Worm (Caenorhabditis elegans) whole organism, L3 larva: ENCODE measurements around the gene wht-2.

Experiments
- ZK546.5 ChIP-seq: sonication (generic microtip); optimal IDR thresholded peaks from 2 replicates; lab custom pipeline; 2017; ENCODE audit warnings: missing biosample characterization, missing genetic modification characterization
- aly-2 ChIP-seq: fragments of 150-350 bp; optimal IDR thresholded peaks from 2 replicates; lab custom pipeline; 2014; ENCODE audit warnings: missing biosample characterization, missing genetic modification characterization
- ama-1 ChIP-seq: fragments of 150-350 bp; optimal IDR thresholded peaks from 2 replicates; lab custom pipeline; 2018
- ceh-16 ChIP-seq: sonication (generic microtip); optimal IDR thresholded peaks from 2 replicates; lab custom pipeline; 2017; ENCODE audit warnings: missing biosample characterization, missing genetic modification characterization
- ceh-28 ChIP-seq: fragments of 150-350 bp; optimal IDR thresholded peaks from 2 replicates; lab custom pipeline; 2014; ENCODE audit warnings: missing biosample characterization, missing genetic modification reagents, missing genetic modification characterization
- ceh-82 ChIP-seq: fragments of 150-350 bp; optimal IDR thresholded peaks from 2 replicates; lab custom pipeline; 2014; ENCODE audit warnings: missing biosample characterization, missing genetic modification characterization
- ceh-9 ChIP-seq: sonication (generic microtip); optimal IDR thresholded peaks from 2 replicates; lab custom pipeline; 2018; ENCODE audit warnings: missing biosample characterization, missing genetic modification characterization
- daf-12 ChIP-seq: fragments of 150-350 bp; optimal IDR thresholded peaks from 2 replicates; lab custom pipeline; 2014; ENCODE audit warnings: missing biosample characterization, missing genetic modification reagents, missing genetic modification characterization
- egl-5 ChIP-seq: fragments of 150-350 bp; optimal IDR thresholded peaks from 2 replicates; lab custom pipeline; 2017; ENCODE audit warnings: missing biosample characterization, missing genetic modification reagents, missing genetic modification characterization, inconsistent platforms
- elt-1 ChIP-seq: fragments of 150-350 bp; optimal IDR thresholded peaks from 2 replicates; lab custom pipeline; 2014; ENCODE audit warnings: missing biosample characterization, missing genetic modification characterization
- elt-2 ChIP-seq: sonication (generic microtip); optimal IDR thresholded peaks from 2 replicates; lab custom pipeline; 2016; ENCODE audit warnings: missing genetic modification reagents, mild to moderate bottlenecking, missing genetic modification characterization, missing compliant biosample characterization
- elt-3 ChIP-seq, 3 experiments: fragments of 150-350 bp in 1 of 3; sonication (generic microtip) in 2 of 3; optimal IDR thresholded peaks; 2 replicates in 2 of 3; 4 replicates in 1 of 3; lab custom pipeline; 2014 to 2017; ENCODE audit warnings: missing biosample characterization in 3 of 3, missing genetic modification characterization in 3 of 3
- eor-1 ChIP-seq, 2 experiments: fragments of 150-350 bp; optimal IDR thresholded peaks; 2 replicates each; lab custom pipeline; 2014 to 2018; ENCODE audit warnings: missing biosample characterization in 2 of 2, missing genetic modification characterization in 2 of 2
- fkh-10 ChIP-seq: sonication (generic microtip); optimal IDR thresholded peaks from 2 replicates; lab custom pipeline; 2017; ENCODE audit warnings: missing biosample characterization, missing genetic modification reagents, missing genetic modification characterization
- fos-1 ChIP-seq: fragments of 150-350 bp; optimal IDR thresholded peaks from 2 replicates; lab custom pipeline; 2014; ENCODE audit warnings: missing biosample characterization, missing genetic modification characterization
- hmg-11 ChIP-seq: sonication (generic microtip); optimal IDR thresholded peaks from 2 replicates; lab custom pipeline; 2016; ENCODE audit warnings: missing genetic modification characterization, missing compliant biosample characterization
- jun-1 ChIP-seq: fragments of 150-350 bp; optimal IDR thresholded peaks from 2 replicates; lab custom pipeline; 2014; ENCODE audit warnings: missing biosample characterization, missing genetic modification reagents, missing genetic modification characterization
- lin-15B ChIP-seq: fragments of 150-350 bp; optimal IDR thresholded peaks from 2 replicates; lab custom pipeline; 2014; ENCODE audit warnings: missing biosample characterization, missing genetic modification characterization
- lin-39 ChIP-seq: fragments of 150-350 bp; optimal IDR thresholded peaks from 2 replicates; lab custom pipeline; 2018; ENCODE audit warnings: missing biosample characterization, missing genetic modification reagents, missing genetic modification characterization
- mml-1 ChIP-seq: fragments of 150-350 bp; sonication (generic microtip); optimal IDR thresholded peaks from 3 replicates; lab custom pipeline; 2014; ENCODE audit warnings: missing biosample characterization, missing genetic modification characterization
- nfya-1 ChIP-seq: sonication (generic microtip); optimal IDR thresholded peaks from 2 replicates; lab custom pipeline; 2017; ENCODE audit warnings: missing genetic modification characterization, mild to moderate bottlenecking, missing compliant biosample characterization, antibody characterized with exemption, moderate library complexity; ENCODE audit not compliant: insufficient read depth
- nhr-11 ChIP-seq: fragments of 150-350 bp; optimal IDR thresholded peaks from 2 replicates; lab custom pipeline; 2014; ENCODE audit warnings: missing biosample characterization, missing genetic modification characterization
- nhr-12 ChIP-seq: fragments of 150-350 bp; optimal IDR thresholded peaks from 2 replicates; lab custom pipeline; 2014; ENCODE audit warnings: missing biosample characterization, missing genetic modification characterization
- nhr-23 ChIP-seq: fragments of 150-350 bp; optimal IDR thresholded peaks from 2 replicates; lab custom pipeline; 2014; ENCODE audit warnings: missing biosample characterization, missing genetic modification reagents, missing genetic modification characterization
- nhr-237 ChIP-seq: fragments of 150-350 bp; optimal IDR thresholded peaks from 2 replicates; lab custom pipeline; 2014; ENCODE audit warnings: missing biosample characterization, missing genetic modification characterization
- nhr-43 ChIP-seq: sonication (generic microtip); optimal IDR thresholded peaks from 2 replicates; lab custom pipeline; 2016; ENCODE audit warnings: mild to moderate bottlenecking, missing genetic modification characterization, missing compliant biosample characterization; ENCODE audit not compliant: poor library complexity, severe bottlenecking
- nhr-67 ChIP-seq: fragments of 150-350 bp; optimal IDR thresholded peaks from 2 replicates; lab custom pipeline; 2014; ENCODE audit warnings: missing biosample characterization, missing genetic modification characterization
- nhr-77 ChIP-seq: fragments of 150-350 bp; optimal IDR thresholded peaks from 2 replicates; lab custom pipeline; 2014; ENCODE audit warnings: missing biosample characterization, missing genetic modification characterization
- pha-4 ChIP-seq: fragments of 150-350 bp; optimal IDR thresholded peaks from 2 replicates; lab custom pipeline; 2014; ENCODE audit warnings: missing biosample characterization, missing genetic modification reagents, missing genetic modification characterization
- pqm-1 ChIP-seq: fragments of 150-350 bp; optimal IDR thresholded peaks from 2 replicates; lab custom pipeline; 2017; ENCODE audit warnings: missing biosample characterization, missing genetic modification characterization, inconsistent platforms
- sea-2 ChIP-seq: fragments of 150-350 bp; sonication (generic microtip); optimal IDR thresholded peaks from 4 replicates; lab custom pipeline; 2014; ENCODE audit warnings: missing biosample characterization, missing genetic modification reagents, missing genetic modification characterization
- skn-1 ChIP-seq: fragments of 150-350 bp; optimal IDR thresholded peaks from 2 replicates; lab custom pipeline; 2014; ENCODE audit warnings: missing biosample characterization, missing genetic modification characterization
- tbx-2 ChIP-seq: sonication (generic microtip); optimal IDR thresholded peaks from 2 replicates; lab custom pipeline; 2016; ENCODE audit warnings: mild to moderate bottlenecking, missing genetic modification characterization, missing compliant biosample characterization
- unc-39 ChIP-seq: sonication (generic microtip); optimal IDR thresholded peaks from 4 replicates; lab custom pipeline; 2017; ENCODE audit warnings: missing biosample characterization, missing genetic modification characterization
- unc-62 ChIP-seq: fragments of 150-350 bp; sonication (generic microtip); optimal IDR thresholded peaks from 4 replicates; lab custom pipeline; 2014; ENCODE audit warnings: missing biosample characterization, missing genetic modification reagents, missing genetic modification characterization
- zag-1 ChIP-seq: fragments of 150-350 bp; optimal IDR thresholded peaks from 2 replicates; lab custom pipeline; 2014; ENCODE audit warnings: missing biosample characterization, missing genetic modification characterization
- ztf-4 ChIP-seq: fragments of 150-350 bp; optimal IDR thresholded peaks from 2 replicates; lab custom pipeline; 2014; ENCODE audit warnings: missing biosample characterization, missing genetic modification characterization

Gene wht-2

ce11 chrIV:11461335-11461734 is 8.9 kb upstream of the wht-2 start:
- TF ChIP-seq nhr-77 (tag; lab: Kevin White, UChicago) (no peak), lin-39 (tag; lab: Kevin White, UChicago) (peak; percentile 19)

DNA sequence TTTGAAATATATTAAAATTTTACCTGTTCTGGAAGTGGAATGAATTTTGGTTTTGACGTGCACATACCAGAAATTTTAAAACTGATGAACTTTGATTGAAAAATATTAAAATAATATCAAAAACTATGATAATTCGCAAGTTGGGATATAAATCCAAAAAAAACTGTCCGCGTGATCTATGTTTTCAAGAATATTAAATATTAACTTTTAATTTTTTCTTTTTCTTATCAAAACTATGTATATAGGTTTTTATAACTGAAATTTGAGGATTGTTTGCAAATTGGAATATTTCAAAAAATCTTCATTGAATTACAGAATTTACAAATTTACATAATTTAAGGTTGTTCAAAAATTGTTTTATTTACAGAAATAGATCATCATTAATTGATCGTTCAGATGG is 5.1 kb upstream of the wht-2 start, which contains the start of gene C10C6.3:
TSS of gene C10C6.3 (minus strand) at position 101 of the 400 bp plus-strand sequence.
- TF ChIP-seq tbx-2 (tag; lab: Kevin White, UChicago) (no peak), aly-2 (tag; lab: Kevin White, UChicago) (no peak), jun-1 (tag; lab: Kevin White, UChicago) (no peak), unc-39 (tag; lab: Kevin White, UChicago) (no peak), lin-15B (tag; lab: Kevin White, UChicago) (no peak), sea-2 (GFP tag; lab: Kevin White, UChicago) (no peak), pha-4 (tag; lab: Kevin White, UChicago) (no peak), nfya-1 (tag; lab: Kevin White, UChicago) (no peak), nhr-23 (tag; lab: Kevin White, UChicago) (no peak), skn-1 (tag; lab: Kevin White, UChicago) (no peak), nhr-43 (tag; lab: Kevin White, UChicago) (no peak)

ce11 chrIV:11467413-11467812 is 2.8 kb upstream of the wht-2 start, which contains the start of gene C10C6.7:
TSS of gene C10C6.7 (minus strand) at chrIV:11467513.
- TF ChIP-seq ceh-16 (no peak), unc-62 (GFP tag; lab: Kevin White, UChicago) (no peak), elt-3 (tag; optimal IDR thresholded peaks at IDR 0.05; lab: Kevin White, UChicago) (no peak), ceh-82 (no peak), ztf-4 (tag; lab: Kevin White, UChicago) (no peak), hmg-11 (no peak), tbx-2 (tag; lab: Kevin White, UChicago) (no peak), nhr-23 (tag; lab: Kevin White, UChicago) (no peak), ama-1 (no peak), unc-39 (tag; lab: Kevin White, UChicago) (no peak), nhr-43 (tag; lab: Kevin White, UChicago) (no peak), mml-1 (tag; lab: Kevin White, UChicago) (no peak), zag-1 (tag; lab: Kevin White, UChicago) (no peak), pqm-1 (no peak), nhr-67 (tag; lab: Kevin White, UChicago) (no peak), fkh-10 (GFP tag; lab: Kevin White, UChicago) (no peak), eor-1 (tag; optimal IDR thresholded peaks at IDR 0.05; lab: Kevin White, UChicago) (no peak), nhr-12 (tag; lab: Kevin White, UChicago) (no peak), daf-12 (tag; lab: Kevin White, UChicago) (no peak), sea-2 (GFP tag; lab: Kevin White, UChicago) (no peak)

- no peak for TF ChIP-seq pqm-1
- no peak for TF ChIP-seq nhr-23 (tag; lab: Kevin White, UChicago)
- TF ChIP-seq lin-15B (tag; lab: Kevin White, UChicago) = no peak
- TF ChIP-seq nfya-1 (tag; lab: Kevin White, UChicago) = no peak
- TF ChIP-seq elt-3 (tag; optimal IDR thresholded peaks at IDR 0.05; lab: Kevin White, UChicago) = no peak
- TF ChIP-seq nhr-237 = no peak
- no peak for TF ChIP-seq fos-1
- no peak for TF ChIP-seq unc-39 (tag; lab: Kevin White, UChicago)
- no peak for TF ChIP-seq elt-2 (tag; lab: Kevin White, UChicago)
- TF ChIP-seq elt-1 = no peak
- TF ChIP-seq sea-2 (GFP tag; lab: Kevin White, UChicago) = no peak
- no peak for TF ChIP-seq egl-5
- TF ChIP-seq nhr-43 (tag; lab: Kevin White, UChicago) = no peak
- TF ChIP-seq skn-1 (tag; lab: Kevin White, UChicago) = no peak
- TF ChIP-seq ceh-9 = no peak
- TF ChIP-seq ceh-28 (tag; lab: Kevin White, UChicago) = no peak
- TF ChIP-seq tbx-2 (tag; lab: Kevin White, UChicago) = no peak
- TF ChIP-seq mml-1 (tag; lab: Kevin White, UChicago) = no peak
- no peak for TF ChIP-seq nhr-11
- no peak for TF ChIP-seq ZK546.5 (tag; lab: Kevin White, UChicago)
Measured at ce11 chrIV:11472023-11472422, 1.8 kb downstream of the wht-2 start.
